Fruit fly (Drosophila melanogaster) Kc167 (cell line): ENCODE results near the gene slmo.

Experiments
- Sin3A ChIP-seq: fragments of >200 bp; optimal IDR thresholded peaks from 2 replicates; lab custom pipeline; 2018; ENCODE audit warnings: missing external identifiers
- h ChIP-seq: fragments of >200 bp; optimal IDR thresholded peaks from 3 replicates; lab custom pipeline; 2018; ENCODE audit warnings: missing external identifiers
- insv ChIP-seq: fragments of >200 bp; optimal IDR thresholded peaks from 3 replicates; lab custom pipeline; 2018; ENCODE audit warnings: missing external identifiers
- psq ChIP-seq: fragments of >200 bp; optimal IDR thresholded peaks from 2 replicates; lab custom pipeline; 2017; ENCODE audit warnings: missing external identifiers
- ttk ChIP-seq: sonication (Bioruptor generic); optimal IDR thresholded peaks from 2 replicates; lab custom pipeline; 2017; ENCODE audit warnings: missing external identifiers

dm6 chr2L:6090786-6091716 lies 42.5 kb upstream of the slmo start, which contains the start of gene CG45075:
- TF ChIP-seq h (no peak), insv (no peak), psq (lab: Kevin White, UChicago) (no peak), Sin3A (lab: Kevin White, UChicago) (no peak), ttk (lab: Kevin White, UChicago) (no peak)
